Fruit fly (Drosophila melanogaster): Measurements from ENCODE around the gene CG14710.

Gene CG14710

dm6 chr3R:11582253-11582589 is 37.7 kb upstream of the CG14710 start (continued):
- TF ChIP-seq Camta (GFP tag; optimal IDR thresholded peaks at IDR 0.05): peak; percentile 30
- TF ChIP-seq gcm (GFP tag; optimal IDR thresholded peaks at IDR 0.05): peak; percentile 48
- TF ChIP-seq C15 (GFP tag; IDR thresholded peaks at IDR 0.05): no peak
- peak; percentile 76 for TF ChIP-seq Rfx (GFP tag; IDR thresholded peaks at IDR 0.05)
- no peak for TF ChIP-seq pan (optimal IDR thresholded peaks at IDR 0.05)
- peak in 1 of 2 experiments; percentile 87 for TF ChIP-seq pan (GFP tag; optimal IDR thresholded peaks at IDR 0.05 in 1 of 2, IDR thresholded peaks at IDR 0.05 in 1 of 2)
- TF ChIP-seq CG4730 (GFP tag; IDR thresholded peaks at IDR 0.05): peak; percentile 50; the same call in 1 of the 2 replicates
- peak; percentile 75 for TF ChIP-seq dysf (GFP tag; IDR thresholded peaks at IDR 0.05)
- no peak for TF ChIP-seq CG34224 (GFP tag; IDR thresholded peaks at IDR 0.05; ENCODE audit: partially characterized antibody)
- TF ChIP-seq CG10366 (GFP tag; IDR thresholded peaks at IDR 0.05): peak; percentile 80
- TF ChIP-seq CG7556 (GFP tag; optimal IDR thresholded peaks at IDR 0.05): peak; percentile 57
- TF ChIP-seq tin (GFP tag; optimal IDR thresholded peaks at IDR 0.05): peak; percentile 29
- peak; percentile 41 for TF ChIP-seq cwo (GFP tag; optimal IDR thresholded peaks at IDR 0.05)
- peak; percentile 73 to 77 for TF ChIP-seq bsh (GFP tag; optimal IDR thresholded peaks at IDR 0.05)
- TF ChIP-seq h (optimal IDR thresholded peaks at IDR 0.05): no peak
- TF ChIP-seq CrebB (tag; optimal IDR thresholded peaks at IDR 0.05): no peak
- peak; percentile 21 for TF ChIP-seq dmrt11E (tag; optimal IDR thresholded peaks at IDR 0.05)
- TF ChIP-seq Sox102F (GFP tag; optimal IDR thresholded peaks at IDR 0.05): peak; percentile 87
- peak; percentile 47 for TF ChIP-seq Dek (tag; optimal IDR thresholded peaks at IDR 0.05)
- peak; percentile 43 for TF ChIP-seq CG8089 (GFP tag; optimal IDR thresholded peaks at IDR 0.05)
- peak; percentile 84 for TF ChIP-seq CG1603 (tag; optimal IDR thresholded peaks at IDR 0.05)
- TF ChIP-seq wor (GFP tag; IDR thresholded peaks at IDR 0.05): peak; percentile 63
- peak; percentile 52 for TF ChIP-seq CG3281 (GFP tag; optimal IDR thresholded peaks at IDR 0.05)
- peak; percentile 72 for TF ChIP-seq ranshi (GFP tag; IDR thresholded peaks at IDR 0.05)
- 0 out of 2 replicates have a peak, but pooled peaks have one; percentile 34 for TF ChIP-seq CG16779 (GFP tag; IDR thresholded peaks at IDR 0.05)
- TF ChIP-seq chn (GFP tag; optimal IDR thresholded peaks at IDR 0.05): peak; percentile 63
- no peak for TF ChIP-seq inv (GFP tag; IDR thresholded peaks at IDR 0.05; ENCODE audit: partially characterized antibody)
- TF ChIP-seq nau (GFP tag; optimal IDR thresholded peaks at IDR 0.05): no peak
- no peak for TF ChIP-seq wek (GFP tag; optimal IDR thresholded peaks at IDR 0.05)
- peak; percentile 85 for TF ChIP-seq row (GFP tag; IDR thresholded peaks at IDR 0.05)
- TF ChIP-seq Hr78 (GFP tag; optimal IDR thresholded peaks at IDR 0.05): no peak
- no peak for TF ChIP-seq CG31441 (GFP tag; IDR thresholded peaks at IDR 0.05)
- peak; percentile 75 for TF ChIP-seq CG11695 (GFP tag; IDR thresholded peaks at IDR 0.05)
- peak; percentile 56 for TF ChIP-seq org-1 (GFP tag; optimal IDR thresholded peaks at IDR 0.05)
- peak; percentile 60; the same call in 1 of the 3 replicates for TF ChIP-seq CG2889 (GFP tag; IDR thresholded peaks at IDR 0.05)
- TF ChIP-seq CG12659 (GFP tag; optimal IDR thresholded peaks at IDR 0.05): peak; percentile 39
- TF ChIP-seq ci (GFP tag; IDR thresholded peaks at IDR 0.05): peak; percentile 91
- TF ChIP-seq Dip2 (GFP tag; IDR thresholded peaks at IDR 0.05): no peak
- TF ChIP-seq Sry-β (GFP tag; optimal IDR thresholded peaks at IDR 0.05): no peak
- TF ChIP-seq fd3F (GFP tag; optimal IDR thresholded peaks at IDR 0.05): peak; percentile 65
- peak; percentile 56 for TF ChIP-seq en (GFP tag; optimal IDR thresholded peaks at IDR 0.05)
- TF ChIP-seq MBD-R2 (GFP tag; IDR thresholded peaks at IDR 0.05): 0 out of 2 replicates have a peak, but pooled peaks have one; percentile 26
- TF ChIP-seq CG8359 (GFP tag; optimal IDR thresholded peaks at IDR 0.05; ENCODE audit: borderline replicate concordance): no peak
- TF ChIP-seq CG10979 (tag; optimal IDR thresholded peaks at IDR 0.05): peak; percentile 46
- no peak for TF ChIP-seq B-H2 (GFP tag; optimal IDR thresholded peaks at IDR 0.05)
- peak; percentile 38; the same call in 1 of the 2 replicates for TF ChIP-seq al (GFP tag; IDR thresholded peaks at IDR 0.05)
- peak in 1 of 2 experiments; percentile 10 for TF ChIP-seq crp (GFP tag; optimal IDR thresholded peaks at IDR 0.05)
- TF ChIP-seq Doc2 (GFP tag; IDR thresholded peaks at IDR 0.05): peak; percentile 8; the same call in 1 of the 2 replicates
- no peak for TF ChIP-seq abd-A (tag; optimal IDR thresholded peaks at IDR 0.05)
- TF ChIP-seq Xbp1 (GFP tag; optimal IDR thresholded peaks at IDR 0.05): peak; percentile 76
- TF ChIP-seq CG7786 (GFP tag; optimal IDR thresholded peaks at IDR 0.05): peak; percentile 44
